1 worm cellular context compared by ENCODE assay signal in the genomic region with DNA sequence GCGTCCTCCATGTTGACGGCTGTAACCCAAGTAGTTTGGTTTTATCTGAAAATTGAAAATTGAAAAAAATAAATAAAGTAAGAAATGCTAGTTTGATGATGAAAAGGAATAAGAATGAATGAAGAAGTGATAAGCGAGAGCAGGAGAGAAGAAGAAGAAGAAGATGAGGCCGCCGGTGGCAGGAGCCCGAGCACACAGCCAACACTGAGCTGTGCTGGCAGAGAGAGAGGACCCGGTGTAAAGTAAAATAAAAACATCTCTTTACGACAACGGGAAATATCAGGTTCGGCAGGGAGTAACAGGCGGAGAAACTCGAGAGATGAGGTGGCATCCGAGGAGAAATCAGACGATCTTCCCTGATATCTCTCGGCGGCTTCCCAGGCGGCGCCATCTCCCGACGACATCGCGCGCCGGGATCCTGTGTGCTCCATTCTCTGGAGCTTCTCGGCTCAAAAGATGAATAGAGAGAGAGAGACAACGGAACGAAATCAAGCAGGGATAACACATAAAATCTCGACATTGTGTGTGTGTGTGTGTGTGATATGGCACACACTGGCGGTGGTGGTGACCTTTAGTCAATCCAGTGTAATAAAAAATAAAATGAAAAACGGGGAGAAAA.
TF ChIP-seq lines count a peak whose summit lies in the region.

A gene (minus strand): TSS at position 51 of the 619 bp plus-strand sequence.

TF ChIP-seq in whole organism, L1 larva, 84 proteins besides CTCF, POLR2A, EP300 and RAD21 (continued from another document):
- no peak for TF ChIP-seq lin-15B (tag; optimal IDR thresholded peaks at IDR 0.05; lab: Kevin White, UChicago)
- no peak for TF ChIP-seq zip-4 (GFP tag; optimal IDR thresholded peaks at IDR 0.05; lab: Kevin White, UChicago)
- no peak for TF ChIP-seq ceh-63 (GFP tag; optimal IDR thresholded peaks at IDR 0.05; lab: Kevin White, UChicago)
- TF ChIP-seq nhr-71 (tag; optimal IDR thresholded peaks at IDR 0.05; lab: Kevin White, UChicago), result peak; percentile 81
- no peak for TF ChIP-seq nhr-237 (tag; optimal IDR thresholded peaks at IDR 0.05; lab: Kevin White, UChicago)
- peak in 1 of 2 experiments; percentile 3 for TF ChIP-seq ztf-11 (tag; optimal IDR thresholded peaks at IDR 0.05; lab: Kevin White, UChicago)
- TF ChIP-seq nhr-20 (tag; optimal IDR thresholded peaks at IDR 0.05; lab: Kevin White, UChicago), result peak; percentile 52
- no peak for TF ChIP-seq xbp-1 (tag; optimal IDR thresholded peaks at IDR 0.05; lab: Kevin White, UChicago)
- TF ChIP-seq skn-1 (tag; optimal IDR thresholded peaks at IDR 0.05; lab: Kevin White, UChicago), result no peak
- no peak for TF ChIP-seq fos-1 (tag; optimal IDR thresholded peaks at IDR 0.05; lab: Kevin White, UChicago)
- TF ChIP-seq pax-3 (tag; optimal IDR thresholded peaks at IDR 0.05; lab: Kevin White, UChicago), result no peak
- no peak for TF ChIP-seq egl-27 (tag; optimal IDR thresholded peaks at IDR 0.05; lab: Kevin White, UChicago)
- no peak for TF ChIP-seq nhr-90 (tag; optimal IDR thresholded peaks at IDR 0.05; lab: Kevin White, UChicago; ENCODE audit: poor library complexity)
- TF ChIP-seq fkh-4 (tag; optimal IDR thresholded peaks at IDR 0.05; lab: Kevin White, UChicago; ENCODE audit: borderline replicate concordance), result peak; percentile 21
- TF ChIP-seq rnt-1 (tag; optimal IDR thresholded peaks at IDR 0.05; lab: Kevin White, UChicago), result peak; percentile 63
- no peak for TF ChIP-seq nhr-11 (tag; optimal IDR thresholded peaks at IDR 0.05; lab: Kevin White, UChicago)
- no peak for TF ChIP-seq elt-2 (tag; optimal IDR thresholded peaks at IDR 0.05; lab: Kevin White, UChicago)
- no peak for TF ChIP-seq elt-3 (tag; optimal IDR thresholded peaks at IDR 0.05; lab: Kevin White, UChicago)
- peak; percentile 70 for TF ChIP-seq dsc-1 (tag; optimal IDR thresholded peaks at IDR 0.05; lab: Kevin White, UChicago)
- no peak for TF ChIP-seq aha-1 (tag; optimal IDR thresholded peaks at IDR 0.05; lab: Kevin White, UChicago)
- TF ChIP-seq blmp-1 (tag; optimal IDR thresholded peaks at IDR 0.05; lab: Kevin White, UChicago), result no peak
- peak; percentile 48 for TF ChIP-seq snu-23 (GFP tag; optimal IDR thresholded peaks at IDR 0.05; lab: Kevin White, UChicago)
- peak; percentile 23 for TF ChIP-seq nhr-47 (tag; optimal IDR thresholded peaks at IDR 0.05; lab: Kevin White, UChicago)
- peak in 1 of 2 experiments; percentile 7 for TF ChIP-seq lin-35 (GFP tag; optimal IDR thresholded peaks at IDR 0.05; lab: Kevin White, UChicago)
- TF ChIP-seq C34B4.2 (tag; optimal IDR thresholded peaks at IDR 0.05; lab: Kevin White, UChicago), result no peak
- TF ChIP-seq sox-4 (tag; optimal IDR thresholded peaks at IDR 0.05; lab: Kevin White, UChicago), result no peak
- no peak for TF ChIP-seq nhr-77 (tag; optimal IDR thresholded peaks at IDR 0.05; lab: Kevin White, UChicago)
- no peak for TF ChIP-seq ets-5 (GFP tag; IDR thresholded peaks at IDR 0.05; lab: Robert Waterston, UW)
- TF ChIP-seq C16A3.4 (tag; optimal IDR thresholded peaks at IDR 0.05; lab: Kevin White, UChicago), result no peak
- no peak for TF ChIP-seq grh-1 (GFP tag; IDR thresholded peaks at IDR 0.05; lab: Robert Waterston, UW)
- no peak for TF ChIP-seq ceh-90 (tag; optimal IDR thresholded peaks at IDR 0.05; lab: Kevin White, UChicago)
